Worm (Caenorhabditis elegans) whole organism, young adult: Measurements from ENCODE around the gene R04A9.6.

Experiments used
- B0035.1 ChIP-seq: sonication (generic microtip); optimal IDR thresholded peaks from 2 replicates; lab custom pipeline; 2016; ENCODE audit warnings: missing genetic modification characterization, mild to moderate bottlenecking, missing compliant biosample characterization, missing genotype, missing genetic modification reagents
- B0261.1 ChIP-seq: sonication (generic microtip); optimal IDR thresholded peaks from 2 replicates; lab custom pipeline; 2016; ENCODE audit warnings: mild to moderate bottlenecking, missing genetic modification characterization, moderate library complexity, missing compliant biosample characterization
- B0336.3 ChIP-seq: fragments of 200-800 bp; sonication (Bioruptor generic); IDR thresholded peaks from 2 replicates; pipeline ENCODE4 v1.3.6; 2022; ENCODE audit warnings: missing genetic modification characterization, missing compliant biosample characterization
- C06A6.2 ChIP-seq: fragments of 200-800 bp; sonication (Bioruptor generic); conservative IDR thresholded peaks from 2 replicates; pipeline ENCODE4 v1.3.6; 2022; ENCODE audit warnings: missing genetic modification characterization, missing compliant biosample characterization
- C17E4.6 ChIP-seq: fragments of 200-800 bp; sonication (Bioruptor generic); IDR thresholded peaks from 2 replicates; pipeline ENCODE4 v1.3.6; 2022; ENCODE audit warnings: missing genetic modification reagents, missing genetic modification characterization, missing compliant biosample characterization
- F22D6.2 ChIP-seq: sonication (generic microtip); optimal IDR thresholded peaks from 2 replicates; lab custom pipeline; 2016; ENCODE audit warnings: mild to moderate bottlenecking, missing genetic modification characterization, missing compliant biosample characterization
- F57A8.1 ChIP-seq: fragments of 200-800 bp; sonication (Bioruptor generic); optimal IDR thresholded peaks from 2 replicates; lab custom pipeline; 2018; ENCODE audit warnings: mild to moderate bottlenecking, missing genetic modification characterization, moderate library complexity, missing compliant biosample characterization
- T07F8.4 ChIP-seq: sonication (generic microtip); optimal IDR thresholded peaks from 2 replicates; lab custom pipeline; 2016; ENCODE audit warnings: mild to moderate bottlenecking, missing genetic modification characterization, moderate library complexity, missing compliant biosample characterization
- Y56A3A.18 ChIP-seq: fragments of 200-800 bp; sonication (Bioruptor generic); IDR thresholded peaks from 2 replicates; pipeline ENCODE4 v1.3.6; 2022; ENCODE audit warnings: missing genetic modification reagents, missing genetic modification characterization, missing compliant biosample characterization
- ZK185.1 ChIP-seq: sonication (generic microtip); optimal IDR thresholded peaks from 2 replicates; lab custom pipeline; 2016; ENCODE audit warnings: mild to moderate bottlenecking, missing genetic modification characterization, missing compliant biosample characterization; ENCODE audit not compliant: poor library complexity, severe bottlenecking
- ama-1 ChIP-seq, 3 experiments: fragments of 150-350 bp in 1 of 3; sonication (generic microtip) in 2 of 3; optimal IDR thresholded peaks; 2 replicates each; lab custom pipeline; 2014 to 2018; ENCODE audit warnings: missing biosample characterization in 2 of 3, missing genetic modification characterization in 2 of 3, missing genetic modification reagents in 2 of 3
- aptf-3 ChIP-seq: fragments of 200-800 bp; sonication (Bioruptor generic); IDR thresholded peaks from 2 replicates; pipeline ENCODE4 v1.3.6; 2022; ENCODE audit warnings: missing genetic modification characterization, missing compliant biosample characterization
- athp-1 ChIP-seq: sonication (generic microtip); optimal IDR thresholded peaks from 2 replicates; lab custom pipeline; 2017; ENCODE audit warnings: mild to moderate bottlenecking, missing genetic modification characterization, missing compliant biosample characterization
- attf-3 ChIP-seq: fragments of 200-800 bp; sonication (Bioruptor generic); conservative IDR thresholded peaks from 2 replicates; pipeline ENCODE4 v1.3.6; 2022; ENCODE audit warnings: missing genetic modification reagents, missing genetic modification characterization, missing compliant biosample characterization
- ceh-91 ChIP-seq: fragments of 200-800 bp; sonication (Bioruptor generic); IDR thresholded peaks from 2 replicates; pipeline ENCODE4 v1.3.6; 2022; ENCODE audit warnings: missing genetic modification reagents, missing genetic modification characterization, missing compliant biosample characterization
- egl-18 ChIP-seq: fragments of 200-800 bp; sonication (Bioruptor generic); IDR thresholded peaks from 2 replicates; pipeline ENCODE4 v1.3.6; 2022; ENCODE audit warnings: missing genetic modification reagents, missing genetic modification characterization, missing compliant biosample characterization
- egrh-3 ChIP-seq: fragments of 200-800 bp; sonication (Bioruptor generic); IDR thresholded peaks from 2 replicates; pipeline ENCODE4 v1.3.6; 2022; ENCODE audit warnings: missing genetic modification reagents, missing genetic modification characterization, missing compliant biosample characterization
- gei-17 ChIP-seq: fragments of 200-800 bp; sonication (Bioruptor generic); optimal IDR thresholded peaks from 2 replicates; lab custom pipeline; 2018; ENCODE audit warnings: mild to moderate bottlenecking, missing genetic modification characterization, missing compliant biosample characterization
- hlh-12 ChIP-seq: sonication (generic microtip); optimal IDR thresholded peaks from 2 replicates; lab custom pipeline; 2016; ENCODE audit warnings: missing genetic modification characterization, missing compliant biosample characterization
- hrde-1 ChIP-seq: sonication (generic microtip); optimal IDR thresholded peaks from 2 replicates; lab custom pipeline; 2016; ENCODE audit warnings: missing genetic modification characterization, mild to moderate bottlenecking, missing compliant biosample characterization, moderate library complexity, missing genotype, missing genetic modification reagents, borderline replicate concordance
- let-526 ChIP-seq: fragments of 200-800 bp; sonication (Bioruptor generic); IDR thresholded peaks from 2 replicates; pipeline ENCODE4 v1.3.6; 2022; ENCODE audit warnings: missing genetic modification reagents, missing genetic modification characterization, missing compliant biosample characterization
- let-607 ChIP-seq, 2 experiments: fragments of 200-800 bp in 1 of 2; sonication (Bioruptor generic) in 1 of 2; sonication (generic microtip) in 1 of 2; optimal IDR thresholded peaks; 2 replicates each; lab custom pipeline; 2016 to 2018; ENCODE audit warnings: mild to moderate bottlenecking in 2 of 2, missing compliant biosample characterization in 2 of 2, missing genetic modification characterization in 2 of 2, moderate library complexity in 2 of 2, missing genotype in 1 of 2
- lin-26 ChIP-seq: fragments of 200-800 bp; sonication (Bioruptor generic); IDR thresholded peaks from 2 replicates; pipeline ENCODE4 v1.3.6; 2022; ENCODE audit warnings: missing genetic modification reagents, missing genetic modification characterization, missing compliant biosample characterization
- lin-40 ChIP-seq: sonication (generic microtip); optimal IDR thresholded peaks from 2 replicates; lab custom pipeline; 2016; ENCODE audit warnings: missing genetic modification characterization, mild to moderate bottlenecking, missing compliant biosample characterization, missing genotype, missing genetic modification reagents
- lsl-1 ChIP-seq: fragments of 200-800 bp; sonication (Bioruptor generic); optimal IDR thresholded peaks from 2 replicates; lab custom pipeline; 2018; ENCODE audit warnings: mild to moderate bottlenecking, missing genetic modification characterization, moderate library complexity, missing compliant biosample characterization
- madf-10 ChIP-seq: sonication (generic microtip); optimal IDR thresholded peaks from 2 replicates; lab custom pipeline; 2016; ENCODE audit warnings: mild to moderate bottlenecking, missing genetic modification characterization, missing compliant biosample characterization
- madf-3 ChIP-seq: fragments of 200-800 bp; sonication (Bioruptor generic); IDR thresholded peaks from 2 replicates; pipeline ENCODE4 v1.3.6; 2022; ENCODE audit warnings: missing genetic modification reagents, missing genetic modification characterization, missing compliant biosample characterization
- madf-8 ChIP-seq: fragments of 200-800 bp; sonication (Bioruptor generic); conservative IDR thresholded peaks from 2 replicates; pipeline ENCODE4 v1.3.6; 2022; ENCODE audit warnings: missing genetic modification reagents, missing genetic modification characterization, missing compliant biosample characterization
- mcd-1 ChIP-seq: fragments of 200-800 bp; sonication (Bioruptor generic); IDR thresholded peaks from 2 replicates; pipeline ENCODE4 v1.3.6; 2022; ENCODE audit warnings: missing genetic modification reagents, missing genetic modification characterization, missing compliant biosample characterization
- nfya-1 ChIP-seq: sonication (generic microtip); optimal IDR thresholded peaks from 2 replicates; lab custom pipeline; 2017; ENCODE audit warnings: antibody characterized with exemption, missing compliant biosample characterization, missing genetic modification characterization, borderline replicate concordance; ENCODE audit not compliant: insufficient read depth
- nhr-27 ChIP-seq: fragments of 200-800 bp; sonication (Bioruptor generic); optimal IDR thresholded peaks from 2 replicates; lab custom pipeline; 2018; ENCODE audit warnings: mild to moderate bottlenecking, missing genetic modification characterization, moderate library complexity, missing compliant biosample characterization
- pbrm-1 ChIP-seq: fragments of 200-800 bp; sonication (Bioruptor generic); IDR thresholded peaks from 2 replicates; pipeline ENCODE4 v1.3.6; 2022; ENCODE audit warnings: missing genetic modification reagents, missing genetic modification characterization, missing compliant biosample characterization
- rpc-1 ChIP-seq, 2 experiments: fragments of 150-350 bp in 1 of 2; sonication (generic microtip) in 1 of 2; optimal IDR thresholded peaks; 2 replicates each; lab custom pipeline; 2014 to 2018; ENCODE audit warnings: missing biosample characterization in 1 of 2, missing genetic modification characterization in 1 of 2, missing genetic modification reagents in 1 of 2, missing genotype in 1 of 2
- snpc-1.3 ChIP-seq: sonication (generic microtip); optimal IDR thresholded peaks from 2 replicates; lab custom pipeline; 2017; ENCODE audit warnings: missing genetic modification characterization, mild to moderate bottlenecking, missing compliant biosample characterization, antibody characterized with exemption, moderate library complexity, missing genotype, missing genetic modification reagents; ENCODE audit not compliant: insufficient read depth
- snpc-4 ChIP-seq, 5 experiments: fragments of 150-350 bp in 1 of 5; sonication (generic microtip) in 4 of 5; optimal IDR thresholded peaks; 2 replicates each; lab custom pipeline; 2014 to 2018; ENCODE audit warnings: missing genetic modification characterization in 5 of 5, missing biosample characterization in 3 of 5, antibody characterized with exemption in 2 of 5, mild to moderate bottlenecking in 2 of 5, missing compliant biosample characterization in 2 of 5, missing genotype in 2 of 5, moderate library complexity in 2 of 5, missing genetic modification reagents in 1 of 5
- sptf-2 ChIP-seq: fragments of 200-800 bp; sonication (Bioruptor generic); optimal IDR thresholded peaks from 2 replicates; lab custom pipeline; 2018; ENCODE audit warnings: mild to moderate bottlenecking, missing genetic modification characterization, missing compliant biosample characterization
- unc-130 ChIP-seq: sonication (generic microtip); optimal IDR thresholded peaks from 2 replicates; lab custom pipeline; 2016; ENCODE audit warnings: missing genetic modification reagents, missing genetic modification characterization, missing compliant biosample characterization
- unc-62 ChIP-seq: fragments of 150-350 bp; optimal IDR thresholded peaks from 2 replicates; lab custom pipeline; 2014; ENCODE audit warnings: missing biosample characterization, missing genetic modification reagents, missing genetic modification characterization
- zfh-2 ChIP-seq: fragments of 200-800 bp; sonication (Bioruptor generic); conservative IDR thresholded peaks from 2 replicates; pipeline ENCODE4 v1.3.6; 2022; ENCODE audit warnings: missing genetic modification reagents, missing genetic modification characterization, missing compliant biosample characterization
- ztf-22 ChIP-seq: fragments of 200-800 bp; sonication (Bioruptor generic); optimal IDR thresholded peaks from 2 replicates; lab custom pipeline; 2018; ENCODE audit warnings: mild to moderate bottlenecking, missing genetic modification characterization, moderate library complexity, missing compliant biosample characterization
- ztf-25 ChIP-seq: fragments of 200-800 bp; sonication (Bioruptor generic); IDR thresholded peaks from 2 replicates; pipeline ENCODE4 v1.3.6; 2022; ENCODE audit warnings: missing genetic modification reagents, missing genetic modification characterization, missing compliant biosample characterization
- ztf-26 ChIP-seq: sonication (generic microtip); optimal IDR thresholded peaks from 2 replicates; lab custom pipeline; 2017; ENCODE audit warnings: missing genetic modification characterization, missing compliant biosample characterization
- ztf-3 ChIP-seq: fragments of 200-800 bp; sonication (Bioruptor generic); optimal IDR thresholded peaks from 2 replicates; lab custom pipeline; 2018; ENCODE audit warnings: mild to moderate bottlenecking, missing genetic modification characterization, missing compliant biosample characterization

Gene R04A9.6

ce11 chrX:353134-353669 is 44.2 kb upstream of the R04A9.6 start, which contains the start of gene sor-3 (continued):
- TF ChIP-seq hrde-1 (tag; lab: Kevin White, UChicago) = peak; percentile 72
- 0 out of 2 replicates have a peak, but pooled peaks have one; percentile 22 for TF ChIP-seq egl-18
- TF ChIP-seq F22D6.2 (tag; lab: Kevin White, UChicago) = peak; percentile 61
- TF ChIP-seq let-607 (tag; optimal IDR thresholded peaks at IDR 0.05; lab: Kevin White, UChicago) = peak; percentile 62 to 76
- peak; percentile 57; the same call in 1 of the 2 replicates for TF ChIP-seq C06A6.2 (GFP tag; lab: Robert Waterston, UW)
- TF ChIP-seq rpc-1 (optimal IDR thresholded peaks at IDR 0.05; lab: Kevin White, UChicago) = peak; percentile 97
- TF ChIP-seq rpc-1 (tag; optimal IDR thresholded peaks at IDR 0.05; lab: Kevin White, UChicago) = peak; percentile 96
- 0 out of 2 replicates have a peak, but pooled peaks have one; percentile 30 for TF ChIP-seq zfh-2
- peak; percentile 49 for TF ChIP-seq T07F8.4 (tag; lab: Kevin White, UChicago)
- no peak for TF ChIP-seq sptf-2 (GFP tag; lab: Kevin White, UChicago)
- peak; percentile 68 for TF ChIP-seq egrh-3
- TF ChIP-seq ztf-26 (tag; lab: Kevin White, UChicago) = peak; percentile 39
- TF ChIP-seq madf-3 = no peak
- TF ChIP-seq attf-3 (GFP tag; lab: Robert Waterston, UW) = peak; percentile 82
- peak; percentile 94 for TF ChIP-seq lin-26 (GFP tag; lab: Robert Waterston, UW)
- TF ChIP-seq mcd-1 = no peak; the same call in 1 of the 2 replicates
- TF ChIP-seq pbrm-1 (GFP tag; lab: Robert Waterston, UW) = peak; percentile 79
- TF ChIP-seq B0261.1 (tag; lab: Kevin White, UChicago) = peak; percentile 96
- 0 out of 2 replicates have a peak, but pooled peaks have one; percentile 35 for TF ChIP-seq Y56A3A.18
- TF ChIP-seq ceh-91 (GFP tag; lab: Robert Waterston, UW) = no peak
- peak; percentile 82 for TF ChIP-seq madf-10
- peak; percentile 83; the same call in 1 of the 2 replicates for TF ChIP-seq let-526 (GFP tag; lab: Robert Waterston, UW)
- TF ChIP-seq snpc-1.3 (tag; lab: Kevin White, UChicago) = peak; percentile 78
- no peak for TF ChIP-seq B0336.3 (GFP tag; lab: Robert Waterston, UW)
- TF ChIP-seq lsl-1 (GFP tag; lab: Kevin White, UChicago) = peak; percentile 0
- peak; percentile 88 for TF ChIP-seq ztf-25 (GFP tag; lab: Robert Waterston, UW)
- TF ChIP-seq madf-8 = no peak
- TF ChIP-seq snpc-4 (GFP tag; optimal IDR thresholded peaks at IDR 0.05; lab: Kevin White, UChicago) = peak; percentile 62
- TF ChIP-seq snpc-4 (tag; optimal IDR thresholded peaks at IDR 0.05; lab: Kevin White, UChicago) = no peak
- TF ChIP-seq B0035.1 (tag; lab: Kevin White, UChicago) = peak; percentile 82
- no peak for TF ChIP-seq aptf-3 (GFP tag; lab: Robert Waterston, UW)

- no peak for TF ChIP-seq unc-62 (GFP tag; lab: Kevin White, UChicago)
- no peak for TF ChIP-seq unc-130
- TF ChIP-seq athp-1 (tag; lab: Kevin White, UChicago) = no peak
Measured at ce11 chrX:357792-358191, 39.6 kb upstream of the R04A9.6 start, which contains the start of gene C04E7.1. C04E7.1 (plus strand) TSS chrX:358092.

- TF ChIP-seq ama-1 (optimal IDR thresholded peaks at IDR 0.05; lab: Kevin White, UChicago) (no peak), ama-1 (GFP tag; optimal IDR thresholded peaks at IDR 0.05; lab: Kevin White, UChicago) (no peak), nfya-1 (no peak), hlh-12 (tag; lab: Kevin White, UChicago) (no peak), ztf-22 (GFP tag; lab: Kevin White, UChicago) (no peak), F57A8.1 (GFP tag; lab: Kevin White, UChicago) (no peak), snpc-4 (GFP tag; optimal IDR thresholded peaks at IDR 0.05; lab: Kevin White, UChicago) (no peak), snpc-4 (tag; optimal IDR thresholded peaks at IDR 0.05; lab: Kevin White, UChicago) (no peak), C17E4.6 (GFP tag; lab: Robert Waterston, UW) (no peak), gei-17 (GFP tag; lab: Kevin White, UChicago) (no peak), lsl-1 (GFP tag; lab: Kevin White, UChicago) (no peak), ZK185.1 (tag; lab: Kevin White, UChicago) (no peak), rpc-1 (optimal IDR thresholded peaks at IDR 0.05; lab: Kevin White, UChicago) (no peak), rpc-1 (tag; optimal IDR thresholded peaks at IDR 0.05; lab: Kevin White, UChicago) (no peak), nhr-27 (tag; lab: Kevin White, UChicago) (no peak), ztf-3 (no peak), lin-40 (tag; lab: Kevin White, UChicago) (no peak)
Measured at ce11 chrX:360479-360878, 36.9 kb upstream of the R04A9.6 start, which contains the start of gene C04E7.5. C04E7.5 (plus strand) TSS chrX:360779.
